Worm (Caenorhabditis elegans): ENCODE data around the gene hmt-1.

ce11 chrIII:11064576-11064975 lies 35.2 kb downstream of the hmt-1 start:
- TF ChIP-seq ceh-44 (GFP tag; IDR thresholded peaks at IDR 0.05) (no peak), ama-1 (optimal IDR thresholded peaks at IDR 0.05) (no peak)

Data from whole organism, L4 larva.